Worm (Caenorhabditis elegans) whole organism, late embryonic: ENCODE measurements around the gene cox-16.

Source experiments
- T23F11.4 ChIP-seq: fragments of 200-800 bp; sonication (Bioruptor generic); optimal IDR thresholded peaks from 2 replicates; lab custom pipeline; 2018; ENCODE audit warnings: mild to moderate bottlenecking, missing genetic modification characterization, missing compliant biosample characterization
- ceh-34 ChIP-seq: sonication (generic microtip); optimal IDR thresholded peaks from 2 replicates; lab custom pipeline; 2016; ENCODE audit warnings: mild to moderate bottlenecking, missing genetic modification characterization, missing compliant biosample characterization
- lin-11 ChIP-seq: fragments of 200-800 bp; sonication (Bioruptor generic); optimal IDR thresholded peaks from 2 replicates; lab custom pipeline; 2018; ENCODE audit warnings: mild to moderate bottlenecking, missing genetic modification characterization, missing compliant biosample characterization
- pha-4 ChIP-seq: fragments of 150-350 bp; optimal IDR thresholded peaks from 2 replicates; lab custom pipeline; 2018; ENCODE audit warnings: missing biosample characterization, missing genetic modification reagents, missing genetic modification characterization
- sox-4 ChIP-seq: sonication (generic microtip); optimal IDR thresholded peaks from 2 replicates; lab custom pipeline; 2017; ENCODE audit warnings: mild to moderate bottlenecking, missing genetic modification characterization, inconsistent platforms, missing compliant biosample characterization

DNA sequence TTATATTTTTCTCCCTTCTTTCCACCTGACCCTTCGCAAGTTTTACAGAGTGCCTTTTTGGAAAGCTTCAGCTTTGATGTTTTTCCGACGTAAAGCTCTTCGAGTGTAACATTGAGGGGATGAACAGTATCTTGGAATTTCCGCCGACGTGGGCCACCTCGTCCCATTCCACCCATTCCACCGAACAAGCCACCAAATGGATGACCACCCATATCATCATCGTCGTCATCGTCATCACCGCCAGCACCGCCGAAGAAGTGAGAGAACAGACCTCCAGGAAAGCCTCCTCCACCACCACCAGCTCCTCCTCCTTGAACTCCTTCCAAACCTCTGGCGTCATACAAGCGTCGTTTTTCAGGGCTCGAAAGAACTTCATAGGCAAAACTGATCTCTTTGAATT is 31.7 kb downstream of the cox-16 start:
- TF ChIP-seq pha-4 (no peak), ceh-34 (tag; lab: Kevin White, UChicago) (no peak), T23F11.4 (GFP tag; lab: Kevin White, UChicago) (no peak), sox-4 (tag; lab: Kevin White, UChicago) (no peak), lin-11 (tag; lab: Kevin White, UChicago) (no peak)
